Fruit fly (Drosophila melanogaster): ENCODE results near the gene CG1409.

The CG1409 gene

dm6 chrX:7888386-7889024 is 30.5 kb downstream of the CG1409 start, which contains the start of gene Acat1:
Gene Acat1 (minus strand): TSS chrX:7888785.
- TF ChIP-seq insv (optimal IDR thresholded peaks at IDR 0.05): no peak
- TF ChIP-seq Myc (optimal IDR thresholded peaks at IDR 0.05): no peak
- no peak for TF ChIP-seq psq (optimal IDR thresholded peaks at IDR 0.05)
- no peak for TF ChIP-seq ttk (optimal IDR thresholded peaks at IDR 0.05)
- no peak for TF ChIP-seq h (optimal IDR thresholded peaks at IDR 0.05)
- no peak for TF ChIP-seq Sin3A (optimal IDR thresholded peaks at IDR 0.05)

- TF ChIP-seq insv (optimal IDR thresholded peaks at IDR 0.05) (no peak), ttk (optimal IDR thresholded peaks at IDR 0.05) (no peak), psq (optimal IDR thresholded peaks at IDR 0.05) (no peak), Sin3A (optimal IDR thresholded peaks at IDR 0.05) (no peak), Myc (optimal IDR thresholded peaks at IDR 0.05) (no peak), h (optimal IDR thresholded peaks at IDR 0.05) (no peak)
Measured at dm6 chrX:7891596-7892538, 33.9 kb downstream of the CG1409 start, which contains the start of gene Nek2. Gene Nek2 (minus strand): TSS chrX:7891646.

dm6 chrX:7892539-7892899 is 34.5 kb downstream of the CG1409 start:
- TF ChIP-seq h (optimal IDR thresholded peaks at IDR 0.05) (no peak), Myc (optimal IDR thresholded peaks at IDR 0.05) (no peak), Sin3A (optimal IDR thresholded peaks at IDR 0.05) (no peak), ttk (optimal IDR thresholded peaks at IDR 0.05) (no peak), psq (optimal IDR thresholded peaks at IDR 0.05) (no peak), insv (optimal IDR thresholded peaks at IDR 0.05) (no peak)

dm6 chrX:7893411-7894122 is 35.6 kb downstream of the CG1409 start, which contains the start of the genes CG45089, ND-MNLL and p115:
Gene CG45089 (minus strand): TSS chrX:7893798.
Gene ND-MNLL (minus strand): TSS chrX:7893798.
Gene p115 (plus strand): TSS chrX:7894031.
- no peak for TF ChIP-seq Myc (optimal IDR thresholded peaks at IDR 0.05)
- TF ChIP-seq Sin3A (optimal IDR thresholded peaks at IDR 0.05): no peak
- no peak for TF ChIP-seq ttk (optimal IDR thresholded peaks at IDR 0.05)
- TF ChIP-seq psq (optimal IDR thresholded peaks at IDR 0.05): no peak
- no peak for TF ChIP-seq h (optimal IDR thresholded peaks at IDR 0.05)
- TF ChIP-seq insv (optimal IDR thresholded peaks at IDR 0.05): no peak

dm6 chrX:7900659-7901058 is 42.7 kb downstream of the CG1409 start:
- TF ChIP-seq ttk (optimal IDR thresholded peaks at IDR 0.05): no peak
- TF ChIP-seq psq (optimal IDR thresholded peaks at IDR 0.05): no peak
- TF ChIP-seq insv (optimal IDR thresholded peaks at IDR 0.05): no peak
- TF ChIP-seq Sin3A (optimal IDR thresholded peaks at IDR 0.05): no peak
- no peak for TF ChIP-seq Myc (optimal IDR thresholded peaks at IDR 0.05)
- TF ChIP-seq h (optimal IDR thresholded peaks at IDR 0.05): no peak

dm6 chrX:7901153-7902038 is 43.4 kb downstream of the CG1409 start, which contains the start of the genes RpS6 and bys:
Gene RpS6 (minus strand): TSS chrX:7901331.
Gene bys (plus strand): TSS chrX:7901880.
- no peak for TF ChIP-seq Myc (optimal IDR thresholded peaks at IDR 0.05)
- TF ChIP-seq h (optimal IDR thresholded peaks at IDR 0.05): no peak
- TF ChIP-seq insv (optimal IDR thresholded peaks at IDR 0.05): no peak
- no peak for TF ChIP-seq ttk (optimal IDR thresholded peaks at IDR 0.05)
- TF ChIP-seq psq (optimal IDR thresholded peaks at IDR 0.05): no peak
- no peak for TF ChIP-seq Sin3A (optimal IDR thresholded peaks at IDR 0.05)
